Fruit fly (Drosophila melanogaster) whole organism, embryonic: ENCODE measurements around the gene pall.

Experiments used
- Ada2b ChIP-seq: fragments of 200-800 bp; sonication (Bioruptor generic); IDR thresholded peaks from 2 replicates; pipeline ENCODE4 v1.3.6; 2022; ENCODE audit warnings: missing biosample characterization, missing genetic modification characterization
- CG10267 ChIP-seq: fragments of 200-800 bp; sonication (Bioruptor generic); optimal IDR thresholded peaks from 2 replicates; lab custom pipeline; 2018; ENCODE audit warnings: missing biosample characterization, mild to moderate bottlenecking, missing genetic modification characterization, moderate library complexity
- CG10366 ChIP-seq: fragments of 200-800 bp; sonication (Bioruptor generic); IDR thresholded peaks from 2 replicates; pipeline ENCODE4 v1.3.6; 2022; ENCODE audit warnings: missing biosample characterization, missing genetic modification characterization
- CG10431 ChIP-seq: fragments of 200-800 bp; sonication (Bioruptor generic); optimal IDR thresholded peaks from 3 replicates; lab custom pipeline; 2018; ENCODE audit warnings: missing biosample characterization, mild to moderate bottlenecking, missing genetic modification characterization
- CG10979 ChIP-seq: fragments of 200-800 bp; sonication (Bioruptor generic); optimal IDR thresholded peaks from 2 replicates; lab custom pipeline; 2018; ENCODE audit warnings: missing biosample characterization, mild to moderate bottlenecking, missing genetic modification characterization, moderate library complexity
- CG11093 ChIP-seq: fragments of 200-800 bp; sonication (Bioruptor generic); IDR thresholded peaks from 3 replicates; pipeline ENCODE4 v1.3.6; 2022; ENCODE audit warnings: missing biosample characterization, missing genetic modification characterization
- CG11247 ChIP-seq: fragments of 200-800 bp; sonication (Bioruptor generic); IDR thresholded peaks from 2 replicates; pipeline ENCODE4 v1.3.6; 2022; ENCODE audit warnings: missing biosample characterization, missing genetic modification characterization
- CG15269 ChIP-seq: fragments of 200-800 bp; sonication (Bioruptor generic); optimal IDR thresholded peaks from 2 replicates; lab custom pipeline; 2018; ENCODE audit warnings: missing biosample characterization, mild to moderate bottlenecking, missing genetic modification characterization, moderate library complexity
- CG1529 ChIP-seq: fragments of 200-800 bp; sonication (Bioruptor generic); optimal IDR thresholded peaks from 3 replicates; lab custom pipeline; 2018; ENCODE audit warnings: missing biosample characterization, missing genetic modification characterization
- CG1603 ChIP-seq: fragments of 200-800 bp; sonication (Bioruptor generic); optimal IDR thresholded peaks from 2 replicates; lab custom pipeline; 2019; ENCODE audit warnings: missing biosample characterization, mild to moderate bottlenecking, missing genetic modification characterization, moderate library complexity
- CG16815 ChIP-seq: fragments of 200-800 bp; sonication (Bioruptor generic); optimal IDR thresholded peaks from 3 replicates; lab custom pipeline; 2017; ENCODE audit warnings: missing biosample characterization, mild to moderate bottlenecking, missing genetic modification characterization
- CG17568 ChIP-seq: fragments of 200-800 bp; sonication (Bioruptor generic); optimal IDR thresholded peaks from 2 replicates; lab custom pipeline; 2018; ENCODE audit warnings: missing biosample characterization, mild to moderate bottlenecking, missing genetic modification characterization, moderate library complexity
- CG2202 ChIP-seq: fragments of 200-800 bp; sonication (Bioruptor generic); optimal IDR thresholded peaks from 2 replicates; lab custom pipeline; 2018; ENCODE audit warnings: missing biosample characterization, mild to moderate bottlenecking, missing genetic modification characterization
- CG30431 ChIP-seq: fragments of 200-800 bp; sonication (Bioruptor generic); optimal IDR thresholded peaks from 2 replicates; lab custom pipeline; 2017; ENCODE audit warnings: missing biosample characterization, missing genetic modification characterization
- CG32767 ChIP-seq: fragments of 200-800 bp; sonication (Bioruptor generic); IDR thresholded peaks from 2 replicates; pipeline ENCODE4 v1.3.6; 2022; ENCODE audit warnings: missing biosample characterization, missing genetic modification characterization
- CG3281 ChIP-seq: fragments of 200-800 bp; sonication (Bioruptor generic); optimal IDR thresholded peaks from 3 replicates; lab custom pipeline; 2017; ENCODE audit warnings: missing biosample characterization, mild to moderate bottlenecking, missing genetic modification characterization
- CG4404 ChIP-seq: fragments of 200-800 bp; sonication (Bioruptor generic); IDR thresholded peaks from 2 replicates; pipeline ENCODE4 v1.3.6; 2022; ENCODE audit warnings: missing biosample characterization, missing genetic modification characterization
- CG7556 ChIP-seq: fragments of 200-800 bp; sonication (Bioruptor generic); optimal IDR thresholded peaks from 2 replicates; lab custom pipeline; 2017; ENCODE audit warnings: missing biosample characterization, mild to moderate bottlenecking, missing genetic modification characterization
- CG8478 ChIP-seq: fragments of >200 bp; optimal IDR thresholded peaks from 2 replicates; lab custom pipeline; 2018
- CG8765 ChIP-seq: fragments of 200-800 bp; sonication (Bioruptor generic); IDR thresholded peaks from 2 replicates; pipeline ENCODE4 v1.3.6; 2022; ENCODE audit warnings: missing biosample characterization, missing genetic modification characterization
- CG9215 ChIP-seq: fragments of 200-800 bp; sonication (Bioruptor generic); IDR thresholded peaks from 2 replicates; pipeline ENCODE4 v1.3.6; 2022; ENCODE audit warnings: missing biosample characterization, missing genetic modification characterization
- CG9817 ChIP-seq: fragments of 200-800 bp; sonication (Bioruptor generic); optimal IDR thresholded peaks from 2 replicates; lab custom pipeline; 2018; ENCODE audit warnings: missing biosample characterization, mild to moderate bottlenecking, missing genetic modification characterization, moderate library complexity
- Elba2 ChIP-seq: fragments of 200-800 bp; sonication (Bioruptor generic); optimal IDR thresholded peaks from 3 replicates; lab custom pipeline; 2016; ENCODE audit warnings: missing biosample characterization, missing genetic modification characterization
- Fer1 ChIP-seq: fragments of 200-800 bp; sonication (Bioruptor generic); optimal IDR thresholded peaks from 2 replicates; lab custom pipeline; 2017; ENCODE audit warnings: missing biosample characterization, mild to moderate bottlenecking, missing genetic modification characterization
- Lhr ChIP-seq: fragments of 200-800 bp; sonication (Bioruptor generic); optimal IDR thresholded peaks from 3 replicates; lab custom pipeline; 2017; ENCODE audit warnings: mild to moderate bottlenecking, missing biosample characterization, missing genetic modification reagents, missing genetic modification characterization
- NK7.1 ChIP-seq: fragments of 200-800 bp; sonication (Bioruptor generic); optimal IDR thresholded peaks from 3 replicates; lab custom pipeline; 2016; ENCODE audit warnings: missing biosample characterization, missing genetic modification characterization
- Side ChIP-seq: fragments of 200-800 bp; sonication (Bioruptor generic); optimal IDR thresholded peaks from 2 replicates; lab custom pipeline; 2016; ENCODE audit warnings: missing biosample characterization, missing genetic modification characterization
- Six4 ChIP-seq: fragments of 200-800 bp; sonication (Bioruptor generic); optimal IDR thresholded peaks from 2 replicates; lab custom pipeline; 2016; ENCODE audit warnings: missing biosample characterization, missing genetic modification characterization
- Spps ChIP-seq: fragments of 200-800 bp; sonication (Bioruptor generic); optimal IDR thresholded peaks from 2 replicates; lab custom pipeline; 2018; ENCODE audit warnings: missing biosample characterization, mild to moderate bottlenecking, missing genetic modification characterization
- Tbp ChIP-seq: fragments of >200 bp; optimal IDR thresholded peaks from 2 replicates; lab custom pipeline; 2018; ENCODE audit warnings: missing biosample characterization, missing genetic modification characterization
- Vsx1 ChIP-seq: fragments of 200-800 bp; sonication (Bioruptor generic); optimal IDR thresholded peaks from 2 replicates; lab custom pipeline; 2017; ENCODE audit warnings: missing biosample characterization, mild to moderate bottlenecking, missing genetic modification characterization, missing genetic modification reagents
- bbx ChIP-seq: fragments of 200-800 bp; sonication (Bioruptor generic); IDR thresholded peaks from 2 replicates; pipeline ENCODE4 v1.3.6; 2022; ENCODE audit warnings: missing biosample characterization, missing genetic modification characterization; ENCODE audit not compliant: partially characterized antibody
- bcd ChIP-seq: fragments of 200-800 bp; sonication (Bioruptor generic); optimal IDR thresholded peaks from 2 replicates; lab custom pipeline; 2017; ENCODE audit warnings: missing biosample characterization, mild to moderate bottlenecking, missing genetic modification characterization
- bowl ChIP-seq: fragments of 200-800 bp; sonication (Bioruptor generic); IDR thresholded peaks from 2 replicates; pipeline ENCODE4 v1.3.6; 2022; ENCODE audit warnings: missing biosample characterization, missing genetic modification characterization
- chm ChIP-seq: fragments of 200-800 bp; sonication (Bioruptor generic); IDR thresholded peaks from 2 replicates; pipeline ENCODE4 v1.3.6; 2022; ENCODE audit warnings: missing biosample characterization, missing genetic modification characterization
- croc ChIP-seq: fragments of 200-800 bp; sonication (Bioruptor generic); conservative IDR thresholded peaks from 3 replicates; pipeline ENCODE4 v1.3.6; 2022; ENCODE audit warnings: missing biosample characterization, missing genetic modification characterization
- ewg ChIP-seq: fragments of 200-800 bp; sonication (Bioruptor generic); optimal IDR thresholded peaks from 3 replicates; lab custom pipeline; 2017; ENCODE audit warnings: mild to moderate bottlenecking, missing biosample characterization, missing genetic modification reagents, missing genetic modification characterization
- fd102C ChIP-seq: fragments of 200-800 bp; sonication (Bioruptor generic); optimal IDR thresholded peaks from 2 replicates; lab custom pipeline; 2018; ENCODE audit warnings: missing biosample characterization, mild to moderate bottlenecking, missing genetic modification characterization, moderate library complexity
- fru ChIP-seq: fragments of >200 bp; optimal IDR thresholded peaks from 2 replicates; lab custom pipeline; 2017
- mirr ChIP-seq: fragments of 200-800 bp; sonication (Bioruptor generic); optimal IDR thresholded peaks from 3 replicates; lab custom pipeline; 2018; ENCODE audit warnings: missing biosample characterization, mild to moderate bottlenecking, missing genetic modification characterization
- oc ChIP-seq: fragments of 200-800 bp; sonication (Bioruptor generic); optimal IDR thresholded peaks from 2 replicates; lab custom pipeline; 2018; ENCODE audit warnings: missing biosample characterization, mild to moderate bottlenecking, missing genetic modification characterization, moderate library complexity
- otp ChIP-seq: fragments of 200-800 bp; sonication (Bioruptor generic); IDR thresholded peaks from 3 replicates; pipeline ENCODE4, ENCODE4 v1.3.6; 2022; ENCODE audit warnings: missing biosample characterization, missing genetic modification characterization
- pan ChIP-seq, 4 experiments: fragments of >200 bp in 3 of 4; fragments of 200-800 bp in 1 of 4; sonication (Bioruptor generic) in 1 of 4; optimal IDR thresholded peaks in 3 of 4; IDR thresholded peaks in 1 of 4; 2 replicates each; pipeline versions ENCODE4 v1.3.6 to Lab custom; 2017 to 2022; ENCODE audit warnings: missing biosample characterization in 2 of 4, missing genetic modification characterization in 2 of 4, mixed read lengths in 1 of 4
- psq ChIP-seq: fragments of 200-800 bp; sonication (Bioruptor generic); optimal IDR thresholded peaks from 2 replicates; lab custom pipeline; 2017; ENCODE audit warnings: missing biosample characterization, missing genetic modification characterization
- stc ChIP-seq: fragments of 200-800 bp; sonication (Bioruptor generic); IDR thresholded peaks from 2 replicates; pipeline ENCODE4 v1.3.6; 2022; ENCODE audit warnings: missing biosample characterization, missing genetic modification characterization
- tgo ChIP-seq: fragments of 200-800 bp; sonication (Bioruptor generic); IDR thresholded peaks from 3 replicates; pipeline ENCODE4 v1.3.6; 2022; ENCODE audit warnings: missing biosample characterization, missing genetic modification characterization
- trem ChIP-seq: fragments of 200-800 bp; optimal IDR thresholded peaks from 3 replicates; lab custom pipeline; 2019; ENCODE audit warnings: missing biosample characterization, mild to moderate bottlenecking, missing genetic modification characterization, moderate library complexity
- twi ChIP-seq: fragments of 200-800 bp; optimal IDR thresholded peaks from 2 replicates; lab custom pipeline; 2019; ENCODE audit warnings: missing biosample characterization, mild to moderate bottlenecking, missing genetic modification characterization, moderate library complexity
- usp ChIP-seq: fragments of >200 bp; optimal IDR thresholded peaks from 2 replicates; lab custom pipeline; 2017; ENCODE audit warnings: missing biosample characterization, missing genetic modification characterization

The pall gene

dm6 chr3L:9460775-9461491 is 26.7 kb downstream of the pall start, which contains the start of the genes CG3434 and CG44838 (continued):
- TF ChIP-seq otp (peak; percentile 72; the same call in 2 of the 3 replicates), CG16815 (GFP tag; lab: Kevin White, UChicago) (peak; percentile 64), Tbp (GFP tag; lab: Kevin White, UChicago) (no peak), CG11247 (GFP tag; lab: Robert Waterston, UW) (peak; percentile 62; the same call in 1 of the 2 replicates), twi (tag; lab: Kevin White, UChicago) (peak; percentile 61), mirr (GFP tag; lab: Kevin White, UChicago) (peak; percentile 44), stc (GFP tag; lab: Robert Waterston, UW) (peak; percentile 78), oc (tag; lab: Kevin White, UChicago) (peak; percentile 49), trem (tag; lab: Kevin White, UChicago) (peak; percentile 84), chm (no peak), tgo (GFP tag; lab: Robert Waterston, UW) (peak; percentile 64), CG32767 (no peak; the same call in 1 of the 2 replicates), Fer1 (GFP tag; lab: Kevin White, UChicago) (peak; percentile 86), usp (GFP tag; lab: Kevin White, UChicago) (no peak), ewg (GFP tag; lab: Kevin White, UChicago) (peak; percentile 69), CG9817 (tag; lab: Kevin White, UChicago) (peak; percentile 74), CG10366 (GFP tag; lab: Robert Waterston, UW) (peak; percentile 80), Lhr (GFP tag; lab: Kevin White, UChicago) (peak; percentile 70), CG8765 (GFP tag; lab: Robert Waterston, UW) (peak; percentile 64), CG2202 (tag; lab: Kevin White, UChicago) (peak; percentile 58), CG4404 (GFP tag; lab: Robert Waterston, UW) (peak; percentile 75), croc (peak; percentile 55; the same call in 1 of the 3 replicates), CG7556 (GFP tag; lab: Kevin White, UChicago) (peak; percentile 72), CG17568 (peak; percentile 64), CG1529 (GFP tag; lab: Kevin White, UChicago) (peak; percentile 45), Ada2b (GFP tag; lab: Robert Waterston, UW) (peak; percentile 67), Elba2 (peak; percentile 67), fru (no peak), Side (GFP tag; lab: Kevin White, UChicago) (peak; percentile 65), CG10267 (tag; lab: Kevin White, UChicago) (peak; percentile 82), psq (peak; percentile 77), Six4 (GFP tag; lab: Kevin White, UChicago) (peak; percentile 80), CG10979 (tag; lab: Kevin White, UChicago) (peak; percentile 73), CG15269 (tag; lab: Kevin White, UChicago) (peak; percentile 85), bbx (GFP tag; lab: Robert Waterston, UW) (peak; percentile 25; the same call in 1 of the 2 replicates), CG9215 (GFP tag; lab: Robert Waterston, UW) (peak; percentile 58), Spps (tag; lab: Kevin White, UChicago) (peak; percentile 64), CG30431 (GFP tag; lab: Kevin White, UChicago) (peak; percentile 41), bcd (GFP tag; lab: Kevin White, UChicago) (peak; percentile 78), Vsx1 (GFP tag; lab: Kevin White, UChicago) (peak; percentile 58), NK7.1 (GFP tag; lab: Kevin White, UChicago) (peak; percentile 51), CG1603 (tag; lab: Kevin White, UChicago) (no peak), CG11093 (GFP tag; lab: Robert Waterston, UW) (peak; percentile 45; the same call in 1 of the 3 replicates), CG3281 (GFP tag; lab: Kevin White, UChicago) (peak; percentile 79), bowl (no peak), pan (optimal IDR thresholded peaks at IDR 0.05; lab: Kevin White, UChicago) (no peak), pan (GFP tag; optimal IDR thresholded peaks at IDR 0.05 in 1 of 2, IDR thresholded peaks at IDR 0.05 in 1 of 2) (peak in 1 of 2 experiments; percentile 66), CG10431 (GFP tag; lab: Kevin White, UChicago) (peak; percentile 3), fd102C (GFP tag; lab: Kevin White, UChicago) (peak; percentile 31), CG8478 (lab: Kevin White, UChicago) (no peak)
